Fruit fly (Drosophila melanogaster): ENCODE data around the gene Sgt.
A peak's percentile ranks its signal among the peaks of the same experiment; 100 is the strongest.

Sgt gene

dm6 chr2L:17477710-17478109, 6.3 kb downstream of the Sgt start, which contains the start of gene cass (continued):
- TF ChIP-seq usp (GFP tag; optimal IDR thresholded peaks at IDR 0.05) (no peak), tin (GFP tag; optimal IDR thresholded peaks at IDR 0.05) (no peak), Hmr (GFP tag; optimal IDR thresholded peaks at IDR 0.05) (peak; percentile 37), tna (GFP tag; IDR thresholded peaks at IDR 0.05; ENCODE audit: partially characterized antibody) (peak; percentile 81), MESR4 (GFP tag; optimal IDR thresholded peaks at IDR 0.05) (peak; percentile 93), CG7271 (tag; optimal IDR thresholded peaks at IDR 0.05) (peak; percentile 32), CG4617 (GFP tag; optimal IDR thresholded peaks at IDR 0.05; ENCODE audit: borderline replicate concordance) (peak; percentile 69), Chrac-16 (GFP tag; optimal IDR thresholded peaks at IDR 0.05) (no peak), CG17568 (GFP tag; optimal IDR thresholded peaks at IDR 0.05) (no peak), Mes4 (GFP tag; optimal IDR thresholded peaks at IDR 0.05) (no peak), CG8359 (GFP tag; optimal IDR thresholded peaks at IDR 0.05; ENCODE audit: borderline replicate concordance) (no peak), Nf-YA (GFP tag; IDR thresholded peaks at IDR 0.05) (no peak), ssp (GFP tag; IDR thresholded peaks at IDR 0.05) (no peak)

- TF ChIP-seq Oli (tag; optimal IDR thresholded peaks at IDR 0.05), result peak; percentile 99
- TF ChIP-seq vfl (GFP tag; optimal IDR thresholded peaks at IDR 0.05), result peak; percentile 95
- peak; percentile 96 for TF ChIP-seq Blimp-1 (GFP tag; optimal IDR thresholded peaks at IDR 0.05)
- TF ChIP-seq stwl (tag; optimal IDR thresholded peaks at IDR 0.05), result peak; percentile 87
- peak; percentile 74 for TF ChIP-seq CG11398 (GFP tag; optimal IDR thresholded peaks at IDR 0.05)
- TF ChIP-seq CG11560 (tag; IDR thresholded peaks at IDR 0.05), result peak; percentile 92
- TF ChIP-seq pho (GFP tag; optimal IDR thresholded peaks at IDR 0.05), result peak; percentile 88
- peak; percentile 97 for TF ChIP-seq CG9817 (tag; optimal IDR thresholded peaks at IDR 0.05)
- peak; percentile 68 for TF ChIP-seq CG8089 (GFP tag; optimal IDR thresholded peaks at IDR 0.05)
- TF ChIP-seq CG10959 (GFP tag; IDR thresholded peaks at IDR 0.05), result peak; percentile 96
- TF ChIP-seq PHDP (tag; optimal IDR thresholded peaks at IDR 0.05), result peak; percentile 99
- TF ChIP-seq sd (tag; optimal IDR thresholded peaks at IDR 0.05), result peak; percentile 92
- TF ChIP-seq Doc3 (GFP tag; IDR thresholded peaks at IDR 0.05; ENCODE audit: partially characterized antibody), result peak; percentile 53; the same call in 2 of the 3 replicates
- TF ChIP-seq CG7357 (GFP tag; IDR thresholded peaks at IDR 0.05), result peak; percentile 97
- TF ChIP-seq gsb (GFP tag; IDR thresholded peaks at IDR 0.05), result peak; percentile 99
- TF ChIP-seq crol (GFP tag; IDR thresholded peaks at IDR 0.05), result peak; percentile 75
- no peak for TF ChIP-seq kni (GFP tag; optimal IDR thresholded peaks at IDR 0.05)
- TF ChIP-seq CG3281 (GFP tag; optimal IDR thresholded peaks at IDR 0.05), result peak; percentile 97
- TF ChIP-seq ATbp (GFP tag; optimal IDR thresholded peaks at IDR 0.05), result peak; percentile 98
- TF ChIP-seq CkIIα-i1 (GFP tag; IDR thresholded peaks at IDR 0.05), result peak; percentile 96
- TF ChIP-seq ash1 (GFP tag; optimal IDR thresholded peaks at IDR 0.05), result peak; percentile 84
- peak; percentile 98 for TF ChIP-seq sens-2 (GFP tag; IDR thresholded peaks at IDR 0.05)
- peak; percentile 78 for TF ChIP-seq CG34224 (GFP tag; IDR thresholded peaks at IDR 0.05; ENCODE audit: partially characterized antibody)
- peak; percentile 95 for TF ChIP-seq CG12071 (GFP tag; optimal IDR thresholded peaks at IDR 0.05)
- peak; percentile 90 for TF ChIP-seq ems (GFP tag; optimal IDR thresholded peaks at IDR 0.05)
- peak; percentile 92 for TF ChIP-seq Dip3 (GFP tag; optimal IDR thresholded peaks at IDR 0.05)
- peak; percentile 31 for TF ChIP-seq en (GFP tag; optimal IDR thresholded peaks at IDR 0.05)
- peak; percentile 63; the same call in 2 of the 3 replicates for TF ChIP-seq CG6791 (GFP tag; IDR thresholded peaks at IDR 0.05; ENCODE audit: partially characterized antibody)
- TF ChIP-seq TFAM (GFP tag; optimal IDR thresholded peaks at IDR 0.05), result peak; percentile 70
- no peak for TF ChIP-seq p53 (GFP tag; optimal IDR thresholded peaks at IDR 0.05)
- TF ChIP-seq hb (GFP tag; IDR thresholded peaks at IDR 0.05; ENCODE audit: partially characterized antibody), result no peak
- no peak for TF ChIP-seq D (optimal IDR thresholded peaks at IDR 0.05)
- peak; percentile 96 for TF ChIP-seq D (GFP tag; optimal IDR thresholded peaks at IDR 0.05)
- peak; percentile 90 for TF ChIP-seq Bteb2 (GFP tag; optimal IDR thresholded peaks at IDR 0.05)
- TF ChIP-seq tup (GFP tag; optimal IDR thresholded peaks at IDR 0.05), result peak; percentile 86
- TF ChIP-seq slbo (GFP tag; IDR thresholded peaks at IDR 0.05), result peak; percentile 100
These were observed 9.7 kb downstream of the Sgt start, which contains the start of the genes fws and Lamtor3 for dm6 chr2L:17480943-17481580. TSS of gene fws (minus strand) at chr2L:17481029. TSS of gene Lamtor3 (plus strand) at chr2L:17481231.
